Fruit fly (Drosophila melanogaster) whole organism, embryonic: ENCODE data around the gene kairos.

ENCODE experiments used
- Ada2b ChIP-seq: fragments of 200-800 bp; sonication (Bioruptor generic); IDR thresholded peaks from 2 replicates; pipeline ENCODE4 v1.3.6; 2022; ENCODE audit warnings: missing biosample characterization, missing genetic modification characterization
- C15 ChIP-seq: fragments of 200-800 bp; sonication (Bioruptor generic); IDR thresholded peaks from 3 replicates; pipeline ENCODE4 v1.3.6; 2022; ENCODE audit warnings: missing biosample characterization, missing genetic modification characterization
- CG10959 ChIP-seq: fragments of 200-800 bp; sonication (Bioruptor generic); IDR thresholded peaks from 2 replicates; pipeline ENCODE4 v1.3.6; 2022; ENCODE audit warnings: missing biosample characterization, missing genetic modification characterization
- CG11247 ChIP-seq: fragments of 200-800 bp; sonication (Bioruptor generic); IDR thresholded peaks from 2 replicates; pipeline ENCODE4 v1.3.6; 2022; ENCODE audit warnings: missing biosample characterization, missing genetic modification characterization
- CG12219 ChIP-seq: fragments of 200-800 bp; sonication (Bioruptor generic); optimal IDR thresholded peaks from 3 replicates; lab custom pipeline; 2018; ENCODE audit warnings: missing biosample characterization, mild to moderate bottlenecking, missing genetic modification characterization
- CG12236 ChIP-seq: fragments of 200-800 bp; sonication (Bioruptor generic); optimal IDR thresholded peaks from 2 replicates; lab custom pipeline; 2016; ENCODE audit warnings: missing biosample characterization, missing genetic modification characterization
- CG12769 ChIP-seq: fragments of 200-800 bp; sonication (Bioruptor generic); optimal IDR thresholded peaks from 2 replicates; lab custom pipeline; 2019; ENCODE audit warnings: missing biosample characterization, mild to moderate bottlenecking, missing genetic modification characterization, moderate library complexity
- CG15011 ChIP-seq: fragments of 200-800 bp; sonication (Bioruptor generic); optimal IDR thresholded peaks from 3 replicates; lab custom pipeline; 2018; ENCODE audit warnings: missing biosample characterization, mild to moderate bottlenecking, missing genetic modification characterization
- CG1529 ChIP-seq: fragments of 200-800 bp; sonication (Bioruptor generic); optimal IDR thresholded peaks from 3 replicates; lab custom pipeline; 2018; ENCODE audit warnings: missing biosample characterization, missing genetic modification characterization
- CG1647 ChIP-seq: fragments of 200-800 bp; sonication (Bioruptor generic); optimal IDR thresholded peaks from 3 replicates; lab custom pipeline; 2016; ENCODE audit warnings: missing biosample characterization, missing genetic modification characterization
- CG16813 ChIP-seq: fragments of 200-800 bp; sonication (Bioruptor generic); IDR thresholded peaks from 3 replicates; pipeline ENCODE4 v1.3.6; 2022; ENCODE audit warnings: missing biosample characterization, missing genetic modification characterization; ENCODE audit not compliant: partially characterized antibody
- CG18764 ChIP-seq: fragments of 200-800 bp; sonication (Bioruptor generic); optimal IDR thresholded peaks from 3 replicates; lab custom pipeline; 2016; ENCODE audit warnings: missing biosample characterization, missing genetic modification characterization
- CG2120 ChIP-seq: fragments of 200-800 bp; sonication (Bioruptor generic); optimal IDR thresholded peaks from 3 replicates; lab custom pipeline; 2016; ENCODE audit warnings: missing biosample characterization, missing genetic modification characterization
- CG30403 ChIP-seq: fragments of 200-800 bp; sonication (Bioruptor generic); optimal IDR thresholded peaks from 3 replicates; lab custom pipeline; 2016; ENCODE audit warnings: missing biosample characterization, missing genetic modification characterization
- CG30431 ChIP-seq: fragments of 200-800 bp; sonication (Bioruptor generic); optimal IDR thresholded peaks from 2 replicates; lab custom pipeline; 2017; ENCODE audit warnings: missing biosample characterization, missing genetic modification characterization
- CG3163 ChIP-seq: fragments of 200-800 bp; sonication (Bioruptor generic); optimal IDR thresholded peaks from 3 replicates; lab custom pipeline; 2016; ENCODE audit warnings: missing biosample characterization, missing genetic modification characterization
- CG4424 ChIP-seq: fragments of 200-800 bp; sonication (Bioruptor generic); optimal IDR thresholded peaks from 3 replicates; lab custom pipeline; 2016; ENCODE audit warnings: missing biosample characterization, missing genetic modification characterization
- CG4730 ChIP-seq: fragments of 200-800 bp; sonication (Bioruptor generic); IDR thresholded peaks from 2 replicates; pipeline ENCODE4 v1.3.6; 2022; ENCODE audit warnings: missing biosample characterization, missing genetic modification characterization
- CG5180 ChIP-seq: fragments of 200-800 bp; sonication (Bioruptor generic); optimal IDR thresholded peaks from 3 replicates; lab custom pipeline; 2017; ENCODE audit warnings: missing biosample characterization, missing genetic modification characterization, mild to moderate bottlenecking, moderate library complexity, missing genetic modification reagents
- CG5245 ChIP-seq: fragments of 200-800 bp; sonication (Bioruptor generic); optimal IDR thresholded peaks from 3 replicates; lab custom pipeline; 2016; ENCODE audit warnings: missing biosample characterization, missing genetic modification characterization
- CG6272 ChIP-seq: fragments of 200-800 bp; sonication (Bioruptor generic); IDR thresholded peaks from 2 replicates; pipeline ENCODE4 v1.3.6; 2022; ENCODE audit warnings: missing biosample characterization, missing genetic modification characterization
- CG6791 ChIP-seq: fragments of 200-800 bp; sonication (Bioruptor generic); IDR thresholded peaks from 3 replicates; pipeline ENCODE4 v1.3.6; 2022; ENCODE audit warnings: missing biosample characterization, missing genetic modification characterization; ENCODE audit not compliant: partially characterized antibody
- CG7786 ChIP-seq: fragments of 200-800 bp; sonication (Bioruptor generic); optimal IDR thresholded peaks from 2 replicates; lab custom pipeline; 2016; ENCODE audit warnings: missing biosample characterization, missing genetic modification characterization
- CG7839 ChIP-seq: fragments of 200-800 bp; sonication (Bioruptor generic); optimal IDR thresholded peaks from 3 replicates; lab custom pipeline; 2018; ENCODE audit warnings: missing biosample characterization, mild to moderate bottlenecking, missing genetic modification characterization, moderate library complexity
- CG8359 ChIP-seq: fragments of 200-800 bp; sonication (Bioruptor generic); optimal IDR thresholded peaks from 2 replicates; lab custom pipeline; 2017; ENCODE audit warnings: missing biosample characterization, mild to moderate bottlenecking, missing genetic modification characterization, borderline replicate concordance
- CTCF ChIP-seq: fragments of 200-800 bp; sonication (Bioruptor generic); optimal IDR thresholded peaks from 2 replicates; lab custom pipeline; 2017; ENCODE audit warnings: missing biosample characterization, mild to moderate bottlenecking, missing genetic modification characterization, moderate library complexity
- D19A ChIP-seq: fragments of 200-800 bp; optimal IDR thresholded peaks from 3 replicates; lab custom pipeline; 2019; ENCODE audit warnings: missing biosample characterization, mild to moderate bottlenecking, missing genetic modification characterization, moderate library complexity
- Deaf1 ChIP-seq: fragments of 200-800 bp; optimal IDR thresholded peaks from 3 replicates; lab custom pipeline; 2019; ENCODE audit warnings: missing biosample characterization, mild to moderate bottlenecking, missing genetic modification characterization, moderate library complexity
- Dref ChIP-seq: fragments of 200-800 bp; sonication (Bioruptor generic); IDR thresholded peaks from 2 replicates; pipeline ENCODE4 v1.3.6; 2022; ENCODE audit warnings: missing biosample characterization, missing genetic modification characterization
- ERR ChIP-seq: fragments of 200-800 bp; sonication (Bioruptor generic); optimal IDR thresholded peaks from 2 replicates; lab custom pipeline; 2016; ENCODE audit warnings: missing biosample characterization, missing genetic modification characterization
- Hr39 ChIP-seq: fragments of >200 bp; optimal IDR thresholded peaks from 2 replicates; lab custom pipeline; 2017
- Lhr ChIP-seq: fragments of 200-800 bp; sonication (Bioruptor generic); optimal IDR thresholded peaks from 3 replicates; lab custom pipeline; 2017; ENCODE audit warnings: mild to moderate bottlenecking, missing biosample characterization, missing genetic modification reagents, missing genetic modification characterization
- Mrtf ChIP-seq: fragments of 200-800 bp; sonication (Bioruptor generic); IDR thresholded peaks from 3 replicates; pipeline ENCODE4 v1.3.6; 2022; ENCODE audit warnings: missing biosample characterization, missing genetic modification characterization
- Nf-YA ChIP-seq: fragments of 200-800 bp; sonication (Bioruptor generic); IDR thresholded peaks from 2 replicates; pipeline ENCODE4 v1.3.6; 2022; ENCODE audit warnings: missing biosample characterization, missing genetic modification characterization
- NfI ChIP-seq: fragments of 200-800 bp; sonication (Bioruptor generic); optimal IDR thresholded peaks from 3 replicates; lab custom pipeline; 2018; ENCODE audit warnings: missing biosample characterization, mild to moderate bottlenecking, missing genetic modification characterization, moderate library complexity
- Sox100B ChIP-seq: fragments of 200-800 bp; sonication (Bioruptor generic); optimal IDR thresholded peaks from 3 replicates; lab custom pipeline; 2018; ENCODE audit warnings: missing biosample characterization, mild to moderate bottlenecking, missing genetic modification characterization
- Sry-δ ChIP-seq: fragments of 200-800 bp; sonication (Bioruptor generic); optimal IDR thresholded peaks from 2 replicates; lab custom pipeline; 2016; ENCODE audit warnings: missing biosample characterization, missing genetic modification characterization
- Tbp ChIP-seq: fragments of >200 bp; optimal IDR thresholded peaks from 2 replicates; lab custom pipeline; 2018; ENCODE audit warnings: missing biosample characterization, missing genetic modification characterization
- al ChIP-seq: fragments of 200-800 bp; sonication (Bioruptor generic); IDR thresholded peaks from 2 replicates; pipeline ENCODE4 v1.3.6; 2022; ENCODE audit warnings: missing biosample characterization, missing genetic modification characterization
- az2 ChIP-seq: fragments of 200-800 bp; sonication (Bioruptor generic); optimal IDR thresholded peaks from 3 replicates; lab custom pipeline; 2016; ENCODE audit warnings: missing biosample characterization, missing genetic modification characterization
- bab2 ChIP-seq: fragments of 200-800 bp; sonication (Bioruptor generic); optimal IDR thresholded peaks from 2 replicates; lab custom pipeline; 2016; ENCODE audit warnings: missing biosample characterization, missing genetic modification characterization
- btn ChIP-seq: fragments of 200-800 bp; sonication (Bioruptor generic); optimal IDR thresholded peaks from 2 replicates; lab custom pipeline; 2016; ENCODE audit warnings: missing biosample characterization, missing genetic modification characterization
- cg ChIP-seq: fragments of 200-800 bp; sonication (Bioruptor generic); optimal IDR thresholded peaks from 3 replicates; lab custom pipeline; 2019; ENCODE audit warnings: missing biosample characterization, mild to moderate bottlenecking, missing genetic modification characterization, moderate library complexity
- chn ChIP-seq: fragments of 200-800 bp; sonication (Bioruptor generic); optimal IDR thresholded peaks from 2 replicates; lab custom pipeline; 2016; ENCODE audit warnings: missing biosample characterization, missing genetic modification characterization
- corto ChIP-seq: fragments of 200-800 bp; sonication (Bioruptor generic); optimal IDR thresholded peaks from 2 replicates; lab custom pipeline; 2016; ENCODE audit warnings: missing biosample characterization, mild to moderate bottlenecking, missing genetic modification characterization, moderate library complexity
- ewg ChIP-seq: fragments of 200-800 bp; sonication (Bioruptor generic); optimal IDR thresholded peaks from 3 replicates; lab custom pipeline; 2017; ENCODE audit warnings: mild to moderate bottlenecking, missing biosample characterization, missing genetic modification reagents, missing genetic modification characterization
- klu ChIP-seq: fragments of 200-800 bp; sonication (Bioruptor generic); IDR thresholded peaks from 2 replicates; pipeline ENCODE4 v1.3.6; 2022; ENCODE audit warnings: missing biosample characterization, missing genetic modification characterization
- ranshi ChIP-seq: fragments of 200-800 bp; sonication (Bioruptor generic); IDR thresholded peaks from 2 replicates; pipeline ENCODE4 v1.3.6; 2022; ENCODE audit warnings: missing biosample characterization, missing genetic modification characterization
- salm ChIP-seq: fragments of 200-800 bp; sonication (Bioruptor generic); optimal IDR thresholded peaks from 2 replicates; lab custom pipeline; 2018; ENCODE audit warnings: missing biosample characterization, mild to moderate bottlenecking, missing genetic modification characterization
- shn ChIP-seq: fragments of 200-800 bp; sonication (Bioruptor generic); optimal IDR thresholded peaks from 3 replicates; lab custom pipeline; 2016; ENCODE audit warnings: missing biosample characterization, missing genetic modification characterization
- sisA ChIP-seq: fragments of 200-800 bp; sonication (Bioruptor generic); IDR thresholded peaks from 2 replicates; pipeline ENCODE4 v1.3.6; 2022; ENCODE audit warnings: missing biosample characterization, missing genetic modification characterization
- sob ChIP-seq: fragments of 200-800 bp; sonication (Bioruptor generic); IDR thresholded peaks from 2 replicates; pipeline ENCODE4 v1.3.6; 2022; ENCODE audit warnings: missing biosample characterization, missing genetic modification characterization
- trh ChIP-seq: fragments of 200-800 bp; sonication (Bioruptor generic); optimal IDR thresholded peaks from 2 replicates; lab custom pipeline; 2016; ENCODE audit warnings: missing biosample characterization, missing genetic modification characterization
- z ChIP-seq: fragments of 200-800 bp; sonication (Bioruptor generic); IDR thresholded peaks from 3 replicates; pipeline ENCODE4 v1.3.6; 2022; ENCODE audit warnings: missing biosample characterization, missing genetic modification characterization

Gene kairos

DNA sequence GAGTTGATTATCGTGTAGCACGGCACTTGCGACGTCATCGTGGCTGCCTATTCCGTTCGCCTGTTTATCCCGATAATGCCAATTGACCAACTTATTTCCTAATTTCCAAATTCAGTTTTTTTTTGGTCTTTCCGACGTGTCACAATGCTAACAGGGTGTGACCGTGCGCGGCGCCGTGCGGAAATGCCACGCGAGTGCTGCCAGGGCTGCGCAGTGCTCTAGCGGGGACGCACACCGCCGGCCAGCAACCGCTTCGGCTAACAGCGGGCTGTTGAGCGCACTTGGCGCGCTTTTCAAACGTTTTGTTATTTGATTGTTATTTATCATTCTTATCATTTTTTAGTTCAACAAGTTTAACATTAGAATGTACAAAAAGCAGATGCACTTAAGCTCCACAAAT lies 29.1 kb upstream of the kairos start, which contains the start of gene betaCOP (continued):
- TF ChIP-seq cg (GFP tag; lab: Kevin White, UChicago) (no peak), NfI (GFP tag; lab: Kevin White, UChicago) (no peak), CG16813 (GFP tag; lab: Robert Waterston, UW) (peak; percentile 34; the same call in 2 of the 3 replicates), CG8359 (no peak), Sry-δ (peak; percentile 64), Nf-YA (GFP tag; lab: Robert Waterston, UW) (no peak), Deaf1 (tag; lab: Kevin White, UChicago) (no peak), CG7786 (GFP tag; lab: Kevin White, UChicago) (no peak), salm (no peak), az2 (GFP tag; lab: Kevin White, UChicago) (no peak), CG12219 (GFP tag; lab: Kevin White, UChicago) (no peak), CG4424 (GFP tag; lab: Kevin White, UChicago) (no peak), C15 (GFP tag; lab: Robert Waterston, UW) (no peak), Ada2b (GFP tag; lab: Robert Waterston, UW) (no peak), CG5180 (no peak), sob (GFP tag; lab: Robert Waterston, UW) (0 out of 2 replicates have a peak, but pooled peaks have one; percentile 6), CG10959 (no peak), CG1529 (GFP tag; lab: Kevin White, UChicago) (no peak), Hr39 (lab: Kevin White, UChicago) (no peak), CG11247 (GFP tag; lab: Robert Waterston, UW) (no peak), ranshi (GFP tag; lab: Robert Waterston, UW) (no peak), al (GFP tag; lab: Robert Waterston, UW) (no peak), btn (GFP tag; lab: Kevin White, UChicago) (no peak), ERR (GFP tag; lab: Kevin White, UChicago) (no peak), CG18764 (GFP tag; lab: Kevin White, UChicago) (no peak), CG5245 (no peak), CG30403 (no peak), CG2120 (no peak), Mrtf (GFP tag; lab: Robert Waterston, UW) (no peak), CG12769 (no peak), z (GFP tag; lab: Robert Waterston, UW) (no peak), corto (GFP tag; lab: Kevin White, UChicago) (no peak), D19A (tag; lab: Kevin White, UChicago) (no peak), CG12236 (GFP tag; lab: Kevin White, UChicago) (no peak), Sox100B (GFP tag; lab: Kevin White, UChicago) (no peak), Lhr (GFP tag; lab: Kevin White, UChicago) (peak; percentile 69), CG6272 (GFP tag; lab: Robert Waterston, UW) (no peak), ewg (GFP tag; lab: Kevin White, UChicago) (peak; percentile 17), Dref (GFP tag; lab: Robert Waterston, UW) (peak; percentile 48), CG4730 (no peak), Tbp (no peak), CG15011 (no peak), chn (GFP tag; lab: Kevin White, UChicago) (no peak), CTCF (GFP tag; lab: Kevin White, UChicago) (no peak), sisA (GFP tag; lab: Robert Waterston, UW) (no peak), CG3163 (GFP tag; lab: Kevin White, UChicago) (no peak), CG1647 (GFP tag; lab: Kevin White, UChicago) (no peak), trh (GFP tag; lab: Kevin White, UChicago) (no peak), klu (GFP tag; lab: Robert Waterston, UW) (no peak), CG6791 (GFP tag; lab: Robert Waterston, UW) (no peak), CG30431 (GFP tag; lab: Kevin White, UChicago) (no peak), CG7839 (tag; lab: Kevin White, UChicago) (no peak), bab2 (GFP tag; lab: Kevin White, UChicago) (no peak), shn (GFP tag; lab: Kevin White, UChicago) (no peak)
